Worm (Caenorhabditis elegans) whole organism, young adult: Measurements from ENCODE around the gene srw-17.
A peak's percentile ranks its signal among the peaks of the same experiment; 100 is the strongest.

Experiments
- C06A6.2 ChIP-seq: fragments of 200-800 bp; sonication (Bioruptor generic); conservative IDR thresholded peaks from 2 replicates; pipeline ENCODE4 v1.3.6; 2022; ENCODE audit warnings: missing genetic modification characterization, missing compliant biosample characterization
- C17E4.6 ChIP-seq: fragments of 200-800 bp; sonication (Bioruptor generic); IDR thresholded peaks from 2 replicates; pipeline ENCODE4 v1.3.6; 2022; ENCODE audit warnings: missing genetic modification reagents, missing genetic modification characterization, missing compliant biosample characterization
- K12H6.12 ChIP-seq: fragments of 200-800 bp; sonication (Bioruptor generic); optimal IDR thresholded peaks from 2 replicates; lab custom pipeline; 2018; ENCODE audit warnings: mild to moderate bottlenecking, missing genetic modification characterization, missing compliant biosample characterization
- Y67H2A.10 ChIP-seq: fragments of 200-800 bp; sonication (Bioruptor generic); conservative IDR thresholded peaks from 2 replicates; pipeline ENCODE4 v1.3.6; 2022; ENCODE audit warnings: missing genetic modification reagents, missing genetic modification characterization, missing compliant biosample characterization
- ZK185.1 ChIP-seq: sonication (generic microtip); optimal IDR thresholded peaks from 2 replicates; lab custom pipeline; 2016; ENCODE audit warnings: mild to moderate bottlenecking, missing genetic modification characterization, missing compliant biosample characterization; ENCODE audit not compliant: poor library complexity, severe bottlenecking
- akir-1 ChIP-seq: fragments of 200-800 bp; sonication (Bioruptor generic); optimal IDR thresholded peaks from 2 replicates; lab custom pipeline; 2018; ENCODE audit warnings: mild to moderate bottlenecking, missing genetic modification characterization, moderate library complexity, missing compliant biosample characterization
- ama-1 ChIP-seq, 3 experiments: fragments of 150-350 bp in 1 of 3; sonication (generic microtip) in 2 of 3; optimal IDR thresholded peaks; 2 replicates each; lab custom pipeline; 2014 to 2018; ENCODE audit warnings: missing biosample characterization in 2 of 3, missing genetic modification characterization in 2 of 3, missing genetic modification reagents in 2 of 3
- atf-7 ChIP-seq: sonication (generic microtip); optimal IDR thresholded peaks from 2 replicates; lab custom pipeline; 2017; ENCODE audit warnings: mild to moderate bottlenecking, missing genetic modification characterization, missing compliant biosample characterization
- ccch-3 ChIP-seq: fragments of 200-800 bp; sonication (Bioruptor generic); optimal IDR thresholded peaks from 2 replicates; lab custom pipeline; 2018; ENCODE audit warnings: mild to moderate bottlenecking, missing genetic modification characterization, missing compliant biosample characterization
- ceh-100 ChIP-seq: fragments of 200-800 bp; sonication (Bioruptor generic); IDR thresholded peaks from 2 replicates; pipeline ENCODE4 v1.3.6; 2022; ENCODE audit warnings: missing genetic modification reagents, missing genetic modification characterization, missing compliant biosample characterization
- ceh-40 ChIP-seq: fragments of 200-800 bp; sonication (Bioruptor generic); IDR thresholded peaks from 2 replicates; pipeline ENCODE4 v1.3.6; 2022; ENCODE audit warnings: missing genetic modification characterization, missing compliant biosample characterization
- ceh-79 ChIP-seq: sonication (generic microtip); optimal IDR thresholded peaks from 2 replicates; lab custom pipeline; 2017; ENCODE audit warnings: mild to moderate bottlenecking, missing genetic modification characterization, missing compliant biosample characterization
- die-1 ChIP-seq: sonication (generic microtip); optimal IDR thresholded peaks from 2 replicates; lab custom pipeline; 2016; ENCODE audit warnings: missing genotype, mild to moderate bottlenecking, missing genetic modification characterization, missing compliant biosample characterization
- dox-1 ChIP-seq: fragments of 200-800 bp; sonication (Bioruptor generic); IDR thresholded peaks from 2 replicates; pipeline ENCODE4 v1.3.6; 2022; ENCODE audit warnings: missing genetic modification reagents, missing genetic modification characterization, missing compliant biosample characterization
- efl-1 ChIP-seq: fragments of 150-350 bp; optimal IDR thresholded peaks from 2 replicates; lab custom pipeline; 2014; ENCODE audit warnings: missing biosample characterization, missing genetic modification reagents, missing genetic modification characterization
- egl-44 ChIP-seq: fragments of 200-800 bp; sonication (Bioruptor generic); IDR thresholded peaks from 2 replicates; pipeline ENCODE4 v1.3.6; 2022; ENCODE audit warnings: missing genetic modification reagents, missing genetic modification characterization, missing compliant biosample characterization
- egrh-3 ChIP-seq: fragments of 200-800 bp; sonication (Bioruptor generic); IDR thresholded peaks from 2 replicates; pipeline ENCODE4 v1.3.6; 2022; ENCODE audit warnings: missing genetic modification reagents, missing genetic modification characterization, missing compliant biosample characterization
- ets-4 ChIP-seq: fragments of 200-800 bp; sonication (Bioruptor generic); optimal IDR thresholded peaks from 2 replicates; lab custom pipeline; 2018; ENCODE audit warnings: mild to moderate bottlenecking, missing genetic modification characterization, missing compliant biosample characterization
- hsf-1 ChIP-seq: fragments of 200-800 bp; sonication (Bioruptor generic); IDR thresholded peaks from 2 replicates; pipeline ENCODE4 v1.3.6; 2022; ENCODE audit warnings: missing genetic modification reagents, missing genetic modification characterization, missing compliant biosample characterization
- lag-1 ChIP-seq: fragments of 200-800 bp; sonication (Bioruptor generic); IDR thresholded peaks from 2 replicates; pipeline ENCODE4 v1.3.6; 2022; ENCODE audit warnings: missing genetic modification reagents, missing genetic modification characterization, missing compliant biosample characterization
- let-526 ChIP-seq: fragments of 200-800 bp; sonication (Bioruptor generic); IDR thresholded peaks from 2 replicates; pipeline ENCODE4 v1.3.6; 2022; ENCODE audit warnings: missing genetic modification reagents, missing genetic modification characterization, missing compliant biosample characterization
- madf-10 ChIP-seq: sonication (generic microtip); optimal IDR thresholded peaks from 2 replicates; lab custom pipeline; 2016; ENCODE audit warnings: mild to moderate bottlenecking, missing genetic modification characterization, missing compliant biosample characterization
- madf-6 ChIP-seq: fragments of 200-800 bp; sonication (Bioruptor generic); IDR thresholded peaks from 2 replicates; pipeline ENCODE4 v1.3.6; 2022; ENCODE audit warnings: missing genetic modification reagents, missing genetic modification characterization, missing compliant biosample characterization
- nhr-179 ChIP-seq: sonication (generic microtip); optimal IDR thresholded peaks from 2 replicates; lab custom pipeline; 2016; ENCODE audit warnings: mild to moderate bottlenecking, missing genetic modification characterization, missing compliant biosample characterization
- nhr-27 ChIP-seq: fragments of 200-800 bp; sonication (Bioruptor generic); optimal IDR thresholded peaks from 2 replicates; lab custom pipeline; 2018; ENCODE audit warnings: mild to moderate bottlenecking, missing genetic modification characterization, moderate library complexity, missing compliant biosample characterization
- nhr-80 ChIP-seq: sonication (generic microtip); optimal IDR thresholded peaks from 2 replicates; lab custom pipeline; 2016; ENCODE audit warnings: missing genetic modification characterization, missing compliant biosample characterization
- pha-4 ChIP-seq: fragments of 150-350 bp; sonication (generic microtip); optimal IDR thresholded peaks from 2 replicates; lab custom pipeline; 2014; ENCODE audit warnings: missing biosample characterization, missing genetic modification reagents, missing genetic modification characterization
- repo-1 ChIP-seq: sonication (generic microtip); optimal IDR thresholded peaks from 2 replicates; lab custom pipeline; 2017; ENCODE audit warnings: mild to moderate bottlenecking, missing genetic modification characterization, missing compliant biosample characterization
- sea-2 ChIP-seq: fragments of 200-800 bp; sonication (Bioruptor generic); IDR thresholded peaks from 2 replicates; pipeline ENCODE4 v1.3.6; 2022; ENCODE audit warnings: missing genetic modification characterization, missing compliant biosample characterization
- snpc-4 ChIP-seq, 5 experiments: fragments of 150-350 bp in 1 of 5; sonication (generic microtip) in 4 of 5; optimal IDR thresholded peaks; 2 replicates each; lab custom pipeline; 2014 to 2018; ENCODE audit warnings: missing genetic modification characterization in 5 of 5, missing biosample characterization in 3 of 5, antibody characterized with exemption in 2 of 5, mild to moderate bottlenecking in 2 of 5, missing compliant biosample characterization in 2 of 5, missing genotype in 2 of 5, moderate library complexity in 2 of 5, missing genetic modification reagents in 1 of 5
- xnd-1 ChIP-seq: sonication (generic microtip); optimal IDR thresholded peaks from 2 replicates; lab custom pipeline; 2016; ENCODE audit warnings: missing genotype, missing genetic modification reagents, missing genetic modification characterization, missing compliant biosample characterization
- ztf-18 ChIP-seq: sonication (generic microtip); optimal IDR thresholded peaks from 2 replicates; lab custom pipeline; 2016; ENCODE audit warnings: missing genotype, mild to moderate bottlenecking, missing genetic modification characterization, missing compliant biosample characterization
- ztf-22 ChIP-seq: fragments of 200-800 bp; sonication (Bioruptor generic); optimal IDR thresholded peaks from 2 replicates; lab custom pipeline; 2018; ENCODE audit warnings: mild to moderate bottlenecking, missing genetic modification characterization, moderate library complexity, missing compliant biosample characterization

Gene srw-17

DNA sequence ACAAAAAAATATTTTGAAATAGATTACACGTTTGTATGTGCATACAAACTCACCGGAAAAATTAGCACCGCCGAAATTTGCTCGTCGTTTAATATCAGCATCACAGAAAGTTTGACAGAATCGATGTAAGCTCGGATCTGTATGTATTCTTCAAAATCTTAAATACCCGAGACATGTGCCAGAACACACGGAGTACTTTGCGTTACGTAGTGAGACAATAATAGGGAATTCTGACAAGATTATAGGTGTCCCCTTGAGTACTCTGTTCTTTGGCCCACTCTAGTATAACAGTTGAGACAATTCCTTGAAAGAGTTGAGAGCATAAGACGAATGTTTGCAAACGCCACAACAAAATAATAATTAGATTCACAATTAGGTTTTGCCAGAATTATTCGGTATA lies 26.8 kb upstream of the srw-17 start, which contains the start of gene srx-48:
TSS of gene srx-48 (minus strand) at position 101 of the 400 bp plus-strand sequence.
- TF ChIP-seq efl-1 (GFP tag; lab: Kevin White, UChicago) (no peak), egl-44 (no peak), xnd-1 (no peak), ZK185.1 (tag; lab: Kevin White, UChicago) (no peak), ceh-79 (tag; lab: Kevin White, UChicago) (no peak), lag-1 (GFP tag; lab: Robert Waterston, UW) (no peak)

DNA sequence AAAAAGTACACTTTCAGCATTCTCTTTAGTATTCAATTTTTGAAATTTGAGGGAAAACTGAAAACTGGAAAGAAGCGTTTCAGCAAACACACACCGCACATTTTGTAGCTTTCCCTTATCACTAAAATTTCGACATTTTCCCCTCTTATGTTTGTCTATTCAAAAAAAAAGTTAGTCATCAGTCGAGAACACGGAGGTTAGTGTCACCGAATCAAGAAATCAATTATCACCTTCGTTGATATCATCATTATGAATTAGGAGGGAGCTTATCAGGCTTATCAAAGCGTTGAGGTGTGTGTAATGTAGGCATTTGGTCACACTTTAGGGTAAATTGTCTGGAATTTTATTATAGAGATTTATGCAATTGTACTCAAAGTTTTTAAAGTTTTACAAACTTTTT lies 21.8 kb upstream of the srw-17 start, which contains the start of gene cpr-3:
TSS of gene cpr-3 (minus strand) at position 104 of the 400 bp plus-strand sequence.
- no peak for TF ChIP-seq let-526
- peak; percentile 83 for TF ChIP-seq ets-4 (GFP tag; lab: Kevin White, UChicago)
- TF ChIP-seq egrh-3 (GFP tag; lab: Robert Waterston, UW) = no peak
- TF ChIP-seq pha-4 (tag; lab: Kevin White, UChicago) = peak; percentile 23
- peak; percentile 88 for TF ChIP-seq ztf-22
- peak; percentile 97 for TF ChIP-seq nhr-80 (tag; lab: Kevin White, UChicago)
- peak; percentile 69 for TF ChIP-seq atf-7 (tag; lab: Kevin White, UChicago)
- TF ChIP-seq madf-10 (tag; lab: Kevin White, UChicago) = peak; percentile 24
- TF ChIP-seq, all 124 proteins: peak for 6

DNA sequence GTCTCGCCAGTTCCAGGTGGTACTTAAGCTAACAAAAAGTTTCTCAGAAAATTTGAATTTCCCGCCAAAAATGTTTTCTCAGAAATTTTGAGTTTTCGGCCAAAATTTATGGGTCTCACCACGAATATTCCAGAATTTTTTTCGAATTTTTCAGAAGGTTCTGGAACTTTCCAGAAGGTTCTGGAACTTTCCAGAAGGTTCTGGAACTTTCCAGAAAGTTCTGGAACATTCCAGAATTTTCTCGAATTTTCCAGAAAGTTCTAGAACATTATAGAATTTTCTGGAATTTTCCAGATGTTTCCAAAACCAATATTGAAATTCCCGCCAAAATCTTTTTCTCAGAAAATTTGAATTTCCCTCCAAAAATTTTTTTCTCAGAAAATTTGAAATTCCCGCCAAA lies 18.6 kb upstream of the srw-17 start:
- peak; percentile 29; the same call in 1 of the 2 replicates for TF ChIP-seq egl-44
- TF ChIP-seq madf-6 (GFP tag; lab: Robert Waterston, UW) = peak; percentile 50
- peak; percentile 77 for TF ChIP-seq dox-1 (GFP tag; lab: Robert Waterston, UW)
- peak; percentile 63; the same call in 1 of the 2 replicates for TF ChIP-seq ceh-40 (GFP tag; lab: Robert Waterston, UW)
- peak; percentile 53 for TF ChIP-seq ceh-100
- TF ChIP-seq egrh-3 (GFP tag; lab: Robert Waterston, UW) = 0 out of 2 replicates have a peak, but pooled peaks have one; percentile 19
- TF ChIP-seq hsf-1 (GFP tag; lab: Robert Waterston, UW) = peak; percentile 96

DNA sequence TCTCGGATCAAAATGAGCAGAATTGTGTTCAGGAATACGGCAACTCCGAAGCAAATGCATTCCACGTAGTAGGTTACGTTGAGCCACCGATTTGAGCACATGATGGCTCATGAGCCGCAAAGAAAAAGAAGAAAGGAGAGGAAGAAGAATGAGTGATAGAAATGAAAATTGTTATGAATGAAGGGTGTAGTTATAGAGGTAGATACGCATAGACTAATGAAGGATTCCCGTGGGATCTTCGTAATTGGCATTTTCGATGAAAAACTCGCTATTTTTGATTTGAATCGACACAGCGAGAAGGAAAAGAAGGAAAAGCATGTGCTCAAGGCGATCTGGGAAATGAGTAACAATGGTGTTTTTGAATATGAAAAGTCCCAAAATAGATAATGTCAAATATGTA lies 17.1 kb upstream of the srw-17 start, which contains the start of gene str-96:
TSS of gene str-96 (minus strand) at position 101 of the 400 bp plus-strand sequence.
- TF ChIP-seq K12H6.12 (tag; lab: Kevin White, UChicago) (no peak), C06A6.2 (GFP tag; lab: Robert Waterston, UW) (no peak), nhr-27 (tag; lab: Kevin White, UChicago) (no peak), Y67H2A.10 (GFP tag; lab: Robert Waterston, UW) (no peak), sea-2 (GFP tag; lab: Robert Waterston, UW) (no peak), lag-1 (GFP tag; lab: Robert Waterston, UW) (no peak), nhr-179 (tag; lab: Kevin White, UChicago) (no peak), akir-1 (GFP tag; lab: Kevin White, UChicago) (no peak), repo-1 (tag; lab: Kevin White, UChicago) (no peak), snpc-4 (GFP tag; optimal IDR thresholded peaks at IDR 0.05; lab: Kevin White, UChicago) (no peak), snpc-4 (tag; optimal IDR thresholded peaks at IDR 0.05; lab: Kevin White, UChicago) (no peak), ama-1 (optimal IDR thresholded peaks at IDR 0.05; lab: Kevin White, UChicago) (no peak), ama-1 (GFP tag; optimal IDR thresholded peaks at IDR 0.05; lab: Kevin White, UChicago) (no peak), ceh-100 (no peak), ztf-18 (tag; lab: Kevin White, UChicago) (no peak), ccch-3 (GFP tag; lab: Kevin White, UChicago) (no peak), C17E4.6 (no peak), die-1 (tag; lab: Kevin White, UChicago) (no peak)
